Worm (Caenorhabditis elegans) whole organism, L1 larva: ENCODE measurements around the gene hda-4.

Experiments
- C34B4.2 ChIP-seq: sonication (generic microtip); optimal IDR thresholded peaks from 2 replicates; lab custom pipeline; 2017; ENCODE audit warnings: mild to moderate bottlenecking, missing genetic modification characterization, missing compliant biosample characterization
- ceh-82 ChIP-seq, 3 experiments: fragments of 150-350 bp in 1 of 3; sonication (generic microtip) in 2 of 3; optimal IDR thresholded peaks; 2 replicates each; lab custom pipeline; 2014 to 2017; ENCODE audit warnings: missing biosample characterization in 3 of 3, missing genetic modification characterization in 3 of 3
- ceh-88 ChIP-seq: fragments of 200-800 bp; sonication (Bioruptor generic); IDR thresholded peaks from 2 replicates; pipeline ENCODE4 v1.3.6; 2022; ENCODE audit warnings: missing genetic modification characterization, missing compliant biosample characterization
- efl-3 ChIP-seq: fragments of 200-800 bp; sonication (Bioruptor generic); optimal IDR thresholded peaks from 2 replicates; lab custom pipeline; 2018; ENCODE audit warnings: mild to moderate bottlenecking, missing genetic modification characterization, missing compliant biosample characterization
- hpl-2 ChIP-seq: fragments of 150-350 bp; optimal IDR thresholded peaks from 2 replicates; lab custom pipeline; 2014; ENCODE audit warnings: missing biosample characterization, missing genetic modification reagents, missing genetic modification characterization
- nhr-12 ChIP-seq: sonication (generic microtip); optimal IDR thresholded peaks from 2 replicates; lab custom pipeline; 2017; ENCODE audit warnings: missing biosample characterization, missing genetic modification characterization
- snpc-4 ChIP-seq: fragments of 150-350 bp; optimal IDR thresholded peaks from 2 replicates; lab custom pipeline; 2014; ENCODE audit warnings: missing biosample characterization, missing genetic modification characterization
- unc-62 ChIP-seq: fragments of 150-350 bp; optimal IDR thresholded peaks from 2 replicates; lab custom pipeline; 2014; ENCODE audit warnings: missing biosample characterization, missing genetic modification reagents, missing genetic modification characterization

DNA sequence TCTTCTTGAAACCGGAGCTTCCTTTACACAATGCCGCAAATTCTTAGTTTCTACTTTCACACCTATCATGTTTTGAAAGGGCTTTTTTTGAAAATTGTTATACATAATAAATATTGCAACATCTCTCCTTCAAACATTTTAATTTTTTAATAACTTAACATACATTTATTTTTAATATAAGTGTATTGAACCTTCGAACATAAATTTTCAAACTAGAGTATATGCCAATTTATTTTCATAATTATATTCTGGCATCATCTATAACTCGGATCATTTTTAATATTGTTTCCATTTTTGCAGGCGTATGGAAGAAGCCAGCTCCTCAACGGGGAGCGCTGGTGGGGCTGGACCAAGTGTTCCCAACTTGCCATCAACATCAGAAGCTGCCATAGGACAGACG is at the start of gene hda-4:
- TF ChIP-seq efl-3 (no peak), hpl-2 (GFP tag; lab: Kevin White, UChicago) (no peak), unc-62 (GFP tag; lab: Kevin White, UChicago) (no peak), C34B4.2 (no peak), ceh-82 (tag; optimal IDR thresholded peaks at IDR 0.05; lab: Kevin White, UChicago) (no peak), snpc-4 (tag; lab: Kevin White, UChicago) (no peak), nhr-12 (tag; lab: Kevin White, UChicago) (no peak), ceh-88 (no peak)
